Worm (Caenorhabditis elegans): ENCODE data around the gene srh-27.

ce11 chrII:12467047-12467446 lies 18.7 kb downstream of the srh-27 start, which contains the start of gene srg-16:
- TF ChIP-seq fos-1 (tag; optimal IDR thresholded peaks at IDR 0.05) (no peak), snpc-4 (tag; optimal IDR thresholded peaks at IDR 0.05) (no peak), aly-2 (tag; optimal IDR thresholded peaks at IDR 0.05) (no peak), blmp-1 (tag; optimal IDR thresholded peaks at IDR 0.05; ENCODE audit: insufficient read depth) (no peak), nhr-77 (tag; optimal IDR thresholded peaks at IDR 0.05) (no peak), skn-1 (tag; optimal IDR thresholded peaks at IDR 0.05) (no peak), ama-1 (optimal IDR thresholded peaks at IDR 0.05) (no peak), ztf-4 (tag; optimal IDR thresholded peaks at IDR 0.05) (no peak), lsy-2 (tag; optimal IDR thresholded peaks at IDR 0.05) (no peak), zag-1 (tag; optimal IDR thresholded peaks at IDR 0.05) (no peak), F13H6.1 (tag; optimal IDR thresholded peaks at IDR 0.05) (no peak), elt-1 (tag; optimal IDR thresholded peaks at IDR 0.05) (no peak)

Data from whole organism, L2 larva.